Fruit fly (Drosophila melanogaster) whole organism, wandering third instar larva: ENCODE results near the gene Eh.

ENCODE experiments used
- Dfd ChIP-seq: fragments of >200 bp; optimal IDR thresholded peaks from 2 replicates; lab custom pipeline; 2017; ENCODE audit warnings: missing biosample characterization, missing genetic modification characterization
- Hnf4 ChIP-seq: fragments of 200-800 bp; sonication (Bioruptor generic); optimal IDR thresholded peaks from 2 replicates; lab custom pipeline; 2016; ENCODE audit warnings: missing biosample characterization, mild to moderate bottlenecking, missing genetic modification characterization
- Myc ChIP-seq: fragments of >200 bp; optimal IDR thresholded peaks from 2 replicates; lab custom pipeline; 2017
- OdsH ChIP-seq: fragments of 200-800 bp; sonication (Bioruptor generic); optimal IDR thresholded peaks from 2 replicates; lab custom pipeline; 2016; ENCODE audit warnings: missing biosample characterization, mild to moderate bottlenecking, missing genetic modification characterization
- dmrt93B ChIP-seq: fragments of 200-800 bp; sonication (Bioruptor generic); optimal IDR thresholded peaks from 2 replicates; lab custom pipeline; 2018; ENCODE audit warnings: missing biosample characterization, mild to moderate bottlenecking, missing genetic modification characterization

- TF ChIP-seq OdsH (GFP tag; lab: Kevin White, UChicago) = no peak
- no peak for TF ChIP-seq Myc (lab: Kevin White, UChicago)
- TF ChIP-seq Dfd (GFP tag; lab: Kevin White, UChicago) = no peak
- no peak for TF ChIP-seq Hnf4 (GFP tag; lab: Kevin White, UChicago)
- no peak for TF ChIP-seq dmrt93B (GFP tag; lab: Kevin White, UChicago)
These were observed 43.4 kb upstream of the Eh start for dm6 chr3R:17492071-17492470.
